Fruit fly (Drosophila melanogaster) whole organism, embryonic: ENCODE measurements around the gene Cipc.

Experiments used
- CG10147 ChIP-seq: fragments of 200-800 bp; sonication (Bioruptor generic); optimal IDR thresholded peaks from 2 replicates; lab custom pipeline; 2019; ENCODE audit warnings: missing biosample characterization, mild to moderate bottlenecking, missing genetic modification characterization, moderate library complexity
- CG10654 ChIP-seq: fragments of 200-800 bp; sonication (Bioruptor generic); optimal IDR thresholded peaks from 2 replicates; lab custom pipeline; 2016; ENCODE audit warnings: missing biosample characterization, missing genetic modification characterization
- CG11398 ChIP-seq: fragments of 200-800 bp; sonication (Bioruptor generic); optimal IDR thresholded peaks from 2 replicates; lab custom pipeline; 2016; ENCODE audit warnings: missing biosample characterization, missing genetic modification characterization
- CG13296 ChIP-seq: fragments of 200-800 bp; sonication (Bioruptor generic); optimal IDR thresholded peaks from 3 replicates; lab custom pipeline; 2018; ENCODE audit warnings: missing biosample characterization, mild to moderate bottlenecking, missing genetic modification characterization
- CG13624 ChIP-seq: fragments of 200-800 bp; sonication (Bioruptor generic); optimal IDR thresholded peaks from 2 replicates; lab custom pipeline; 2016; ENCODE audit warnings: missing biosample characterization, missing genetic modification characterization
- CG14860 ChIP-seq: fragments of 200-800 bp; sonication (Bioruptor generic); IDR thresholded peaks from 3 replicates; pipeline ENCODE4 v1.3.6; 2022; ENCODE audit warnings: missing biosample characterization, missing genetic modification characterization; ENCODE audit not compliant: partially characterized antibody
- CG18262 ChIP-seq: fragments of 200-800 bp; optimal IDR thresholded peaks from 3 replicates; lab custom pipeline; 2019; ENCODE audit warnings: missing biosample characterization, mild to moderate bottlenecking, missing genetic modification characterization, moderate library complexity
- CG2678 ChIP-seq: fragments of 200-800 bp; sonication (Bioruptor generic); optimal IDR thresholded peaks from 3 replicates; lab custom pipeline; 2019; ENCODE audit warnings: missing biosample characterization, mild to moderate bottlenecking, missing genetic modification characterization, moderate library complexity
- CG30403 ChIP-seq: fragments of 200-800 bp; sonication (Bioruptor generic); optimal IDR thresholded peaks from 3 replicates; lab custom pipeline; 2016; ENCODE audit warnings: missing biosample characterization, missing genetic modification characterization
- CG31224 ChIP-seq: fragments of 200-800 bp; sonication (Bioruptor generic); IDR thresholded peaks from 2 replicates; pipeline ENCODE4 v1.3.6; 2022; ENCODE audit warnings: missing biosample characterization, missing genetic modification characterization
- CG31388 ChIP-seq: fragments of 200-800 bp; sonication (Bioruptor generic); optimal IDR thresholded peaks from 2 replicates; lab custom pipeline; 2016; ENCODE audit warnings: missing biosample characterization, missing genetic modification characterization
- CG33213 ChIP-seq: fragments of 200-800 bp; sonication (Bioruptor generic); optimal IDR thresholded peaks from 3 replicates; lab custom pipeline; 2016; ENCODE audit warnings: missing biosample characterization, missing genetic modification characterization
- CG33557 ChIP-seq: fragments of 200-800 bp; sonication (Bioruptor generic); optimal IDR thresholded peaks from 2 replicates; lab custom pipeline; 2019; ENCODE audit warnings: missing biosample characterization, mild to moderate bottlenecking, missing genetic modification characterization, moderate library complexity
- CG42726 ChIP-seq: fragments of 200-800 bp; sonication (Bioruptor generic); IDR thresholded peaks from 2 replicates; pipeline ENCODE4 v1.3.6; 2022; ENCODE audit warnings: missing biosample characterization, missing genetic modification characterization; ENCODE audit not compliant: partially characterized antibody
- CG4328 ChIP-seq: fragments of 200-800 bp; sonication (Bioruptor generic); optimal IDR thresholded peaks from 3 replicates; lab custom pipeline; 2017; ENCODE audit warnings: missing biosample characterization, missing genetic modification reagents, missing genetic modification characterization
- CG4730 ChIP-seq: fragments of 200-800 bp; sonication (Bioruptor generic); IDR thresholded peaks from 2 replicates; pipeline ENCODE4 v1.3.6; 2022; ENCODE audit warnings: missing biosample characterization, missing genetic modification characterization
- CG4854 ChIP-seq: fragments of 200-800 bp; sonication (Bioruptor generic); optimal IDR thresholded peaks from 2 replicates; lab custom pipeline; 2016; ENCODE audit warnings: missing biosample characterization, missing genetic modification characterization, inconsistent platforms
- CG6654 ChIP-seq: fragments of 200-800 bp; sonication (Bioruptor generic); optimal IDR thresholded peaks from 2 replicates; lab custom pipeline; 2017; ENCODE audit warnings: missing biosample characterization, mild to moderate bottlenecking, missing genetic modification characterization
- CG6791 ChIP-seq: fragments of 200-800 bp; sonication (Bioruptor generic); IDR thresholded peaks from 3 replicates; pipeline ENCODE4 v1.3.6; 2022; ENCODE audit warnings: missing biosample characterization, missing genetic modification characterization; ENCODE audit not compliant: partially characterized antibody
- CG6854 ChIP-seq: fragments of 200-800 bp; sonication (Bioruptor generic); optimal IDR thresholded peaks from 3 replicates; lab custom pipeline; 2017; ENCODE audit warnings: missing biosample characterization, mild to moderate bottlenecking, missing genetic modification characterization
- CG7357 ChIP-seq: fragments of 200-800 bp; sonication (Bioruptor generic); IDR thresholded peaks from 3 replicates; pipeline ENCODE4 v1.3.6; 2022; ENCODE audit warnings: missing biosample characterization, missing genetic modification characterization
- CG8478 ChIP-seq: fragments of >200 bp; optimal IDR thresholded peaks from 2 replicates; lab custom pipeline; 2018
- CG9817 ChIP-seq: fragments of 200-800 bp; sonication (Bioruptor generic); optimal IDR thresholded peaks from 2 replicates; lab custom pipeline; 2018; ENCODE audit warnings: missing biosample characterization, mild to moderate bottlenecking, missing genetic modification characterization, moderate library complexity
- Dad ChIP-seq: fragments of 200-800 bp; sonication (Bioruptor generic); optimal IDR thresholded peaks from 3 replicates; lab custom pipeline; 2016; ENCODE audit warnings: missing biosample characterization, missing genetic modification characterization
- Dll ChIP-seq: fragments of 200-800 bp; sonication (Bioruptor generic); IDR thresholded peaks from 4 replicates; pipeline ENCODE4 v1.3.6; 2022; ENCODE audit warnings: missing biosample characterization, missing genetic modification characterization; ENCODE audit not compliant: partially characterized antibody
- HmgZ ChIP-seq: fragments of 200-800 bp; sonication (Bioruptor generic); optimal IDR thresholded peaks from 2 replicates; lab custom pipeline; 2018; ENCODE audit warnings: missing biosample characterization, mild to moderate bottlenecking, missing genetic modification characterization
- Hmx ChIP-seq: fragments of 200-800 bp; sonication (Bioruptor generic); optimal IDR thresholded peaks from 2 replicates; lab custom pipeline; 2016; ENCODE audit warnings: missing biosample characterization, missing genetic modification characterization
- Med ChIP-seq: fragments of 200-800 bp; sonication (Bioruptor generic); peaks from one replicate; lab custom pipeline; 2016; ENCODE audit warnings: missing biosample characterization, missing genetic modification characterization, mild to moderate bottlenecking, inconsistent platforms, moderate library complexity
- Mes4 ChIP-seq: fragments of 200-800 bp; sonication (Bioruptor generic); optimal IDR thresholded peaks from 2 replicates; lab custom pipeline; 2016; ENCODE audit warnings: missing biosample characterization, missing genetic modification characterization
- Pdp1 ChIP-seq, 2 experiments: fragments of 200-800 bp; sonication (Bioruptor generic); optimal IDR thresholded peaks; 3 replicates each; lab custom pipeline; 2016; ENCODE audit warnings: missing biosample characterization in 2 of 2, missing genetic modification characterization in 2 of 2, mild to moderate bottlenecking in 1 of 2, moderate library complexity in 1 of 2
- Scr ChIP-seq: fragments of 200-800 bp; sonication (Bioruptor generic); IDR thresholded peaks from 2 replicates; pipeline ENCODE4 v1.3.6; 2022; ENCODE audit warnings: missing biosample characterization, missing genetic modification characterization; ENCODE audit not compliant: partially characterized antibody
- Sry-β ChIP-seq: fragments of 200-800 bp; sonication (Bioruptor generic); optimal IDR thresholded peaks from 2 replicates; lab custom pipeline; 2018; ENCODE audit warnings: missing biosample characterization, mild to moderate bottlenecking, missing genetic modification characterization, moderate library complexity
- Tbp ChIP-seq: fragments of >200 bp; optimal IDR thresholded peaks from 2 replicates; lab custom pipeline; 2018; ENCODE audit warnings: missing biosample characterization, missing genetic modification characterization
- ara ChIP-seq: fragments of 200-800 bp; sonication (Bioruptor generic); IDR thresholded peaks from 2 replicates; pipeline ENCODE4 v1.3.6; 2022; ENCODE audit warnings: missing biosample characterization, missing genetic modification characterization
- btn ChIP-seq: fragments of 200-800 bp; sonication (Bioruptor generic); optimal IDR thresholded peaks from 2 replicates; lab custom pipeline; 2016; ENCODE audit warnings: missing biosample characterization, missing genetic modification characterization
- cato ChIP-seq: fragments of 200-800 bp; sonication (Bioruptor generic); optimal IDR thresholded peaks from 2 replicates; lab custom pipeline; 2016; ENCODE audit warnings: missing biosample characterization, missing genetic modification characterization, borderline replicate concordance
- dan ChIP-seq: fragments of 200-800 bp; sonication (Bioruptor generic); IDR thresholded peaks from 2 replicates; pipeline ENCODE4 v1.3.6; 2022; ENCODE audit warnings: missing biosample characterization, missing genetic modification characterization
- dm ChIP-seq: fragments of 200-800 bp; sonication (Bioruptor generic); optimal IDR thresholded peaks from 3 replicates; lab custom pipeline; 2016; ENCODE audit warnings: missing biosample characterization, missing genetic modification characterization
- ems ChIP-seq: fragments of 200-800 bp; sonication (Bioruptor generic); optimal IDR thresholded peaks from 3 replicates; lab custom pipeline; 2016; ENCODE audit warnings: missing biosample characterization, missing genetic modification characterization
- ewg ChIP-seq: fragments of 200-800 bp; sonication (Bioruptor generic); optimal IDR thresholded peaks from 3 replicates; lab custom pipeline; 2017; ENCODE audit warnings: mild to moderate bottlenecking, missing biosample characterization, missing genetic modification reagents, missing genetic modification characterization
- fd64A ChIP-seq: fragments of 200-800 bp; sonication (Bioruptor generic); optimal IDR thresholded peaks from 3 replicates; lab custom pipeline; 2018; ENCODE audit warnings: missing biosample characterization, mild to moderate bottlenecking, missing genetic modification characterization
- gt ChIP-seq: fragments of 200-800 bp; sonication (Bioruptor generic); IDR thresholded peaks from 2 replicates; pipeline ENCODE4 v1.3.6; 2022; ENCODE audit warnings: missing biosample characterization, missing genetic modification characterization
- her ChIP-seq: fragments of 200-800 bp; sonication (Bioruptor generic); optimal IDR thresholded peaks from 2 replicates; lab custom pipeline; 2016; ENCODE audit warnings: missing biosample characterization, missing genetic modification characterization
- kah ChIP-seq: fragments of 200-800 bp; sonication (Bioruptor generic); optimal IDR thresholded peaks from 2 replicates; lab custom pipeline; 2018; ENCODE audit warnings: missing biosample characterization, mild to moderate bottlenecking, missing genetic modification characterization
- ken ChIP-seq: fragments of 200-800 bp; sonication (Bioruptor generic); IDR thresholded peaks from 3 replicates; pipeline ENCODE4 v1.3.6; 2022; ENCODE audit warnings: missing biosample characterization, missing genetic modification characterization
- luna ChIP-seq: fragments of 200-800 bp; sonication (Bioruptor generic); optimal IDR thresholded peaks from 2 replicates; lab custom pipeline; 2016; ENCODE audit warnings: missing biosample characterization, missing genetic modification characterization
- so ChIP-seq: fragments of 200-800 bp; sonication (Bioruptor generic); IDR thresholded peaks from 3 replicates; pipeline ENCODE4 v1.3.6; 2022; ENCODE audit warnings: missing biosample characterization, missing genetic modification characterization
- stc ChIP-seq: fragments of 200-800 bp; sonication (Bioruptor generic); IDR thresholded peaks from 2 replicates; pipeline ENCODE4 v1.3.6; 2022; ENCODE audit warnings: missing biosample characterization, missing genetic modification characterization
- tap ChIP-seq: fragments of 200-800 bp; optimal IDR thresholded peaks from 3 replicates; lab custom pipeline; 2019; ENCODE audit warnings: missing biosample characterization, mild to moderate bottlenecking, missing genetic modification characterization, moderate library complexity
- tll ChIP-seq, 2 experiments: fragments of 200-800 bp in 1 of 2; fragments of >200 bp in 1 of 2; sonication (Bioruptor generic) in 1 of 2; optimal IDR thresholded peaks; 2 replicates each; lab custom pipeline; 2017 to 2019; ENCODE audit warnings: missing biosample characterization in 2 of 2, missing genetic modification characterization in 2 of 2, mild to moderate bottlenecking in 1 of 2, moderate library complexity in 1 of 2
- vfl ChIP-seq: fragments of 200-800 bp; sonication (Bioruptor generic); optimal IDR thresholded peaks from 2 replicates; lab custom pipeline; 2016; ENCODE audit warnings: missing biosample characterization, missing genetic modification characterization

Cipc gene

dm6 chr3R:26130586-26130985 is 23.9 kb downstream of the Cipc start (continued):
- TF ChIP-seq CG9817 (tag; lab: Kevin White, UChicago) (peak; percentile 42), tll (GFP tag; optimal IDR thresholded peaks at IDR 0.05; lab: Kevin White, UChicago) (no peak), Tbp (GFP tag; lab: Kevin White, UChicago) (no peak), CG6654 (GFP tag; lab: Kevin White, UChicago) (no peak), tap (tag; lab: Kevin White, UChicago) (peak; percentile 16), CG10654 (GFP tag; lab: Kevin White, UChicago) (peak; percentile 20), CG7357 (no peak), Mes4 (peak; percentile 16), her (no peak), CG31224 (GFP tag; lab: Robert Waterston, UW) (no peak), CG10147 (GFP tag; lab: Kevin White, UChicago) (no peak), HmgZ (tag; lab: Kevin White, UChicago) (no peak), dm (GFP tag; lab: Kevin White, UChicago) (no peak), dan (GFP tag; lab: Robert Waterston, UW) (no peak), CG13296 (GFP tag; lab: Kevin White, UChicago) (peak; percentile 58), CG18262 (tag; lab: Kevin White, UChicago) (peak; percentile 27), CG31388 (no peak), stc (GFP tag; lab: Robert Waterston, UW) (peak; percentile 40; the same call in 1 of the 2 replicates), CG4730 (GFP tag; lab: Robert Waterston, UW) (0 out of 2 replicates have a peak, but pooled peaks have one; percentile 29), CG14860 (GFP tag; lab: Robert Waterston, UW) (no peak), Dad (GFP tag; lab: Kevin White, UChicago) (no peak), CG42726 (no peak), CG2678 (tag; lab: Kevin White, UChicago) (peak; percentile 62), so (GFP tag; lab: Robert Waterston, UW) (peak; percentile 59; the same call in 1 of the 3 replicates), vfl (no peak), CG33557 (GFP tag; lab: Kevin White, UChicago) (peak; percentile 56), ara (GFP tag; lab: Robert Waterston, UW) (peak; percentile 62; the same call in 1 of the 2 replicates), cato (GFP tag; lab: Kevin White, UChicago) (peak; percentile 21), Med (GFP tag; lab: Kevin White, UChicago) (peak; percentile 85), CG30403 (GFP tag; lab: Kevin White, UChicago) (no peak), Dll (GFP tag; lab: Robert Waterston, UW) (no peak), CG13624 (peak; percentile 1), CG8478 (lab: Kevin White, UChicago) (no peak), CG6854 (GFP tag; lab: Kevin White, UChicago) (peak; percentile 18), luna (peak; percentile 16), ems (GFP tag; lab: Kevin White, UChicago) (no peak), btn (GFP tag; lab: Kevin White, UChicago) (no peak), kah (peak; percentile 16), fd64A (GFP tag; lab: Kevin White, UChicago) (peak; percentile 44), ken (GFP tag; lab: Robert Waterston, UW) (peak; percentile 60; the same call in 2 of the 3 replicates), Scr (GFP tag; lab: Robert Waterston, UW) (no peak), ewg (GFP tag; lab: Kevin White, UChicago) (peak; percentile 16), gt (GFP tag; lab: Robert Waterston, UW) (no peak), Sry-β (GFP tag; lab: Kevin White, UChicago) (no peak), CG11398 (GFP tag; lab: Kevin White, UChicago) (peak; percentile 61), Pdp1 (GFP tag; optimal IDR thresholded peaks at IDR 0.05; lab: Kevin White, UChicago) (peak; percentile 1 to 36), CG6791 (GFP tag; lab: Robert Waterston, UW) (no peak), CG4854 (GFP tag; lab: Kevin White, UChicago) (peak; percentile 47), CG33213 (GFP tag; lab: Kevin White, UChicago) (peak; percentile 70), Hmx (no peak), CG4328 (peak; percentile 34)
